Fruit fly (Drosophila melanogaster) whole organism: ENCODE measurements around the gene CG31251.

Experiments used
- CG8478 ChIP-seq: fragments of >200 bp; optimal IDR thresholded peaks from 2 replicates; lab custom pipeline; 2018; ENCODE audit warnings: inconsistent platforms
- Dll ChIP-seq: fragments of >200 bp; optimal IDR thresholded peaks from 2 replicates; lab custom pipeline; 2017
- pan ChIP-seq: fragments of >200 bp; optimal IDR thresholded peaks from 2 replicates; lab custom pipeline; 2017
- psq ChIP-seq: fragments of >200 bp; optimal IDR thresholded peaks from 2 replicates; lab custom pipeline; 2017
- usp ChIP-seq: fragments of >200 bp; optimal IDR thresholded peaks from 2 replicates; lab custom pipeline; 2017; ENCODE audit warnings: missing biosample characterization, missing genetic modification characterization, mixed read lengths

DNA sequence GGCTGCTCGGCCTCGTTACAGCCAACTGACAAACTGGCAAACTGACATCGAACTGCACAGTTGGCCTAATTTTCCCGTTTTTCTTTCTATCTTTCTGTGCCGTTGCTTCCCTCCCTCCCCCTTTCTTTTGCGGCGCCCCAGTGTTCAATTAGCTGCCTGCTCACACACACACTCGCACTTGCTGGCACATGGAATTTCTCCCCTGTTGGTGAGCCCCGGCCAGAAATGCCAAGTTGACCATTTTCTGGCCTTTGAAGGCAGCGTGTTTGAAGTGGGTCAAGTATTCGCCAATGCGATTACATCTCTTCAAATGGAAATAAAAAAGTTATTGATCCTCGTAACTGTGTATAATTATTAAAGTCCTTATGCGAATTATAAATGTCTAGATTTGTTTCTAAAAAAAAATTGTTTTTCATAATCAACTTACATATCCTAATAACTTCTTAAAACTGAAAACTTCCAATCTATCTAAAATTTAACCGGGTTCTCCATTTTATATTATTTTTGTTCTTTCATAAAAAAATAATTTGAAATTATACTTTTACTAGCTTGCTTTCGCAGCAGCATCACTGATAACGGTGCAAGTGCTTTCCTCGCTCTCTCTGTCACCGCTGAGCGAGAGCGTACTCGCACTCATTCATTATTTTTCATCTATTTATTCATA is 3.9 kb downstream of the CG31251 start:
- TF ChIP-seq psq (no peak), usp (no peak), CG8478 (lab: Kevin White, UChicago) (no peak), pan (lab: Kevin White, UChicago) (no peak), Dll (lab: Kevin White, UChicago) (no peak)
